Worm (Caenorhabditis elegans) whole organism, L4 larva: Measurements from ENCODE around the gene gst-1.

Source experiments
- Y75B8A.6 ChIP-seq: fragments of 200-800 bp; sonication (Bioruptor generic); IDR thresholded peaks from 2 replicates; pipeline ENCODE4 v1.3.6; 2022; ENCODE audit warnings: missing genetic modification reagents, missing genetic modification characterization, missing compliant biosample characterization
- ama-1 ChIP-seq: fragments of 150-350 bp; optimal IDR thresholded peaks from 2 replicates; lab custom pipeline; 2014; ENCODE audit warnings: inconsistent platforms, mixed read lengths
- dmd-9 ChIP-seq: fragments of 200-800 bp; sonication (Bioruptor generic); IDR thresholded peaks from 2 replicates; pipeline ENCODE4 v1.3.6; 2022; ENCODE audit warnings: missing genetic modification reagents, missing genetic modification characterization, missing compliant biosample characterization
- fkh-10 ChIP-seq: fragments of 150-350 bp; optimal IDR thresholded peaks from 2 replicates; lab custom pipeline; 2014; ENCODE audit warnings: missing biosample characterization, missing genetic modification reagents, missing genetic modification characterization
- jun-1 ChIP-seq: fragments of 150-350 bp; optimal IDR thresholded peaks from 2 replicates; lab custom pipeline; 2014; ENCODE audit warnings: missing biosample characterization, missing genetic modification reagents, missing genetic modification characterization
- lin-39 ChIP-seq: fragments of 150-350 bp; optimal IDR thresholded peaks from 2 replicates; lab custom pipeline; 2014; ENCODE audit warnings: missing biosample characterization, missing genetic modification reagents, missing genetic modification characterization
- nhr-10 ChIP-seq: fragments of 150-350 bp; optimal IDR thresholded peaks from 2 replicates; lab custom pipeline; 2014; ENCODE audit warnings: missing biosample characterization, missing genetic modification characterization
- spr-1 ChIP-seq: sonication (generic microtip); optimal IDR thresholded peaks from 2 replicates; lab custom pipeline; 2016; ENCODE audit warnings: mild to moderate bottlenecking, missing genetic modification characterization, missing compliant biosample characterization

DNA sequence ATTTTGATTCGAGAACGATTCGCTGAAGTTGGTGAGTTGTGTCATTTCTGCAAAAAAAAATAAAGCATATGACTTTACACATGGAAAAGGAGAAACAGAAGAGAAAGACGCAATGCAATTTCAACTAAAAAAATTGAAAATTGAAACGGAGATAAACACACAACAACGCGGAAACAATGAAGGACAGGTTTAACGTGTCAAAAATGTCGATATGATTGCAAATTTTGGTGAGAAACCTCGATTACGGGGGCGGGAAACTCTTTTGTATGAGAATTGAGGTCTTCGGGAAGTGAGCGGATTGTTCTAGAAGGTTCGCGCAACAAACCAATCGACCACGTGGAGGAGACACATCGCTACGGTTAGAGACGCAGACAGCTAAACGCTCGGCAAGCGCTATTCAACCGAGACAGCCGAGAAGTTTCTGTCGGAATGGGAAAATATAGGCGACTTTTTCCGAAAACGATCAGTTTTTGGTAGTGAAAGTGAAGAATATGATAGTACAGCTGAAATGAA is 5.3 kb upstream of the gst-1 start, which contains the start of gene R107.5:
- no peak for TF ChIP-seq lin-39
- no peak for TF ChIP-seq fkh-10
- TF ChIP-seq Y75B8A.6 (GFP tag; lab: Robert Waterston, UW): peak; percentile 92
- peak; percentile 88 for TF ChIP-seq nhr-10 (tag; lab: Kevin White, UChicago)
- TF ChIP-seq dmd-9 (GFP tag; lab: Robert Waterston, UW): peak; percentile 77; the same call in 1 of the 2 replicates
- TF ChIP-seq jun-1: peak; percentile 84
- TF ChIP-seq spr-1 (tag; lab: Kevin White, UChicago): peak; percentile 93
- peak; percentile 48 for TF ChIP-seq ama-1 (lab: Kevin White, UChicago)
